Fruit fly (Drosophila melanogaster) whole organism, embryonic: ENCODE data around the gene TRAM.

Source experiments
- B-H1 ChIP-seq: fragments of 200-800 bp; sonication (Bioruptor generic); IDR thresholded peaks from 3 replicates; pipeline ENCODE4 v1.3.6; 2022; ENCODE audit warnings: missing biosample characterization, missing genetic modification characterization
- Bgb ChIP-seq: fragments of 200-800 bp; sonication (Bioruptor generic); IDR thresholded peaks from 2 replicates; pipeline ENCODE4 v1.3.6; 2022; ENCODE audit warnings: missing biosample characterization, missing genetic modification characterization; ENCODE audit not compliant: partially characterized antibody
- Blimp-1 ChIP-seq: fragments of 200-800 bp; sonication (Bioruptor generic); optimal IDR thresholded peaks from 3 replicates; lab custom pipeline; 2018; ENCODE audit warnings: missing biosample characterization, missing genetic modification characterization, mild to moderate bottlenecking, moderate library complexity, missing genetic modification reagents
- CG11093 ChIP-seq: fragments of 200-800 bp; sonication (Bioruptor generic); IDR thresholded peaks from 3 replicates; pipeline ENCODE4 v1.3.6; 2022; ENCODE audit warnings: missing biosample characterization, missing genetic modification characterization
- CG11504 ChIP-seq: fragments of 200-800 bp; sonication (Bioruptor generic); optimal IDR thresholded peaks from 3 replicates; lab custom pipeline; 2019; ENCODE audit warnings: missing biosample characterization, mild to moderate bottlenecking, missing genetic modification characterization, moderate library complexity
- CG11695 ChIP-seq: fragments of 200-800 bp; sonication (Bioruptor generic); IDR thresholded peaks from 3 replicates; pipeline ENCODE4 v1.3.6; 2022; ENCODE audit warnings: missing biosample characterization, missing genetic modification characterization
- CG15269 ChIP-seq: fragments of 200-800 bp; sonication (Bioruptor generic); optimal IDR thresholded peaks from 2 replicates; lab custom pipeline; 2018; ENCODE audit warnings: missing biosample characterization, mild to moderate bottlenecking, missing genetic modification characterization, moderate library complexity
- CG31441 ChIP-seq: fragments of 200-800 bp; sonication (Bioruptor generic); IDR thresholded peaks from 2 replicates; pipeline ENCODE4 v1.3.6; 2022; ENCODE audit warnings: missing biosample characterization, missing genetic modification characterization
- CG34224 ChIP-seq: fragments of 200-800 bp; sonication (Bioruptor generic); IDR thresholded peaks from 3 replicates; pipeline ENCODE4 v1.3.6; 2022; ENCODE audit warnings: missing biosample characterization, missing genetic modification characterization; ENCODE audit not compliant: partially characterized antibody
- CG4282 ChIP-seq: fragments of 200-800 bp; sonication (Bioruptor generic); optimal IDR thresholded peaks from 2 replicates; lab custom pipeline; 2016; ENCODE audit warnings: missing biosample characterization, missing genetic modification characterization
- CG4617 ChIP-seq: fragments of 200-800 bp; sonication (Bioruptor generic); optimal IDR thresholded peaks from 3 replicates; lab custom pipeline; 2016; ENCODE audit warnings: missing biosample characterization, missing genetic modification characterization, borderline replicate concordance
- CG5953 ChIP-seq: fragments of 200-800 bp; sonication (Bioruptor generic); IDR thresholded peaks from 2 replicates; pipeline ENCODE4 v1.3.6; 2022; ENCODE audit warnings: missing biosample characterization, missing genetic modification characterization
- CG7357 ChIP-seq: fragments of 200-800 bp; sonication (Bioruptor generic); IDR thresholded peaks from 3 replicates; pipeline ENCODE4 v1.3.6; 2022; ENCODE audit warnings: missing biosample characterization, missing genetic modification characterization
- CG7963 ChIP-seq: fragments of 200-800 bp; sonication (Bioruptor generic); IDR thresholded peaks from 3 replicates; pipeline ENCODE4 v1.3.6; 2022; ENCODE audit warnings: missing biosample characterization, missing genetic modification characterization; ENCODE audit not compliant: partially characterized antibody
- CG7987 ChIP-seq: fragments of 200-800 bp; sonication (Bioruptor generic); optimal IDR thresholded peaks from 2 replicates; lab custom pipeline; 2018; ENCODE audit warnings: missing biosample characterization, mild to moderate bottlenecking, missing genetic modification characterization, moderate library complexity
- CG8290 ChIP-seq, 3 experiments: fragments of 200-800 bp; sonication (Bioruptor generic); optimal IDR thresholded peaks; 2 replicates each; lab custom pipeline; 2016 to 2019; ENCODE audit warnings: missing biosample characterization in 3 of 3, missing genetic modification characterization in 3 of 3, mild to moderate bottlenecking in 2 of 3, moderate library complexity in 1 of 3
- CG9437 ChIP-seq: fragments of 200-800 bp; sonication (Bioruptor generic); optimal IDR thresholded peaks from 2 replicates; lab custom pipeline; 2018; ENCODE audit warnings: missing biosample characterization, mild to moderate bottlenecking, missing genetic modification characterization
- CG9797 ChIP-seq: fragments of 200-800 bp; sonication (Bioruptor generic); optimal IDR thresholded peaks from 3 replicates; lab custom pipeline; 2018; ENCODE audit warnings: missing biosample characterization, mild to moderate bottlenecking, missing genetic modification characterization
- Chrac-16 ChIP-seq: fragments of 200-800 bp; sonication (Bioruptor generic); optimal IDR thresholded peaks from 3 replicates; lab custom pipeline; 2016; ENCODE audit warnings: missing biosample characterization, missing genetic modification characterization
- D19B ChIP-seq: fragments of 200-800 bp; sonication (Bioruptor generic); optimal IDR thresholded peaks from 2 replicates; lab custom pipeline; 2017; ENCODE audit warnings: missing biosample characterization, mild to moderate bottlenecking, missing genetic modification characterization
- Deaf1 ChIP-seq: fragments of 200-800 bp; optimal IDR thresholded peaks from 3 replicates; lab custom pipeline; 2019; ENCODE audit warnings: missing biosample characterization, mild to moderate bottlenecking, missing genetic modification characterization, moderate library complexity
- Fer1 ChIP-seq: fragments of 200-800 bp; sonication (Bioruptor generic); optimal IDR thresholded peaks from 2 replicates; lab custom pipeline; 2017; ENCODE audit warnings: missing biosample characterization, mild to moderate bottlenecking, missing genetic modification characterization
- HHEX ChIP-seq: fragments of 200-800 bp; sonication (Bioruptor generic); optimal IDR thresholded peaks from 3 replicates; lab custom pipeline; 2017; ENCODE audit warnings: missing biosample characterization, mild to moderate bottlenecking, missing genetic modification characterization, missing genetic modification reagents
- HLH4C ChIP-seq: fragments of 200-800 bp; sonication (Bioruptor generic); IDR thresholded peaks from 3 replicates; pipeline ENCODE4 v1.3.6; 2022; ENCODE audit warnings: missing biosample characterization, missing genetic modification characterization; ENCODE audit not compliant: partially characterized antibody
- Hsf ChIP-seq: fragments of 200-800 bp; sonication (Bioruptor generic); optimal IDR thresholded peaks from 3 replicates; lab custom pipeline; 2016; ENCODE audit warnings: missing biosample characterization, missing genetic modification characterization
- NFAT ChIP-seq: fragments of 200-800 bp; sonication (Bioruptor generic); IDR thresholded peaks from 2 replicates; pipeline ENCODE4 v1.3.6; 2022; ENCODE audit warnings: missing biosample characterization, missing genetic modification characterization
- Nf-YA ChIP-seq: fragments of 200-800 bp; sonication (Bioruptor generic); IDR thresholded peaks from 2 replicates; pipeline ENCODE4 v1.3.6; 2022; ENCODE audit warnings: missing biosample characterization, missing genetic modification characterization
- Opbp ChIP-seq: fragments of 200-800 bp; sonication (Bioruptor generic); IDR thresholded peaks from 3 replicates; pipeline ENCODE4 v1.3.6; 2022; ENCODE audit warnings: missing biosample characterization, missing genetic modification characterization; ENCODE audit not compliant: partially characterized antibody
- Optix ChIP-seq: fragments of 200-800 bp; sonication (Bioruptor generic); IDR thresholded peaks from 3 replicates; pipeline ENCODE4 v1.3.6; 2022; ENCODE audit warnings: missing biosample characterization, missing genetic modification characterization
- Poxn ChIP-seq: fragments of 200-800 bp; sonication (Bioruptor generic); IDR thresholded peaks from 2 replicates; pipeline ENCODE4 v1.3.6; 2022; ENCODE audit warnings: missing biosample characterization, missing genetic modification characterization
- Trl ChIP-seq, 3 experiments: fragments of >200 bp in 2 of 3; fragments of 200-800 bp in 1 of 3; sonication (Bioruptor generic) in 1 of 3; optimal IDR thresholded peaks; 2 replicates in 1 of 3; 3 replicates in 2 of 3; lab custom pipeline; 2016 to 2017; ENCODE audit warnings: missing biosample characterization in 1 of 3, missing genetic modification characterization in 1 of 3
- ato ChIP-seq: fragments of 200-800 bp; sonication (Bioruptor generic); IDR thresholded peaks from 2 replicates; pipeline ENCODE4 v1.3.6; 2022; ENCODE audit warnings: missing biosample characterization, missing genetic modification characterization; ENCODE audit not compliant: partially characterized antibody
- bcd ChIP-seq: fragments of 200-800 bp; sonication (Bioruptor generic); optimal IDR thresholded peaks from 2 replicates; lab custom pipeline; 2017; ENCODE audit warnings: missing biosample characterization, mild to moderate bottlenecking, missing genetic modification characterization
- bsh ChIP-seq, 2 experiments: fragments of 200-800 bp; sonication (Bioruptor generic); optimal IDR thresholded peaks; 2 replicates each; lab custom pipeline; 2017 to 2018; ENCODE audit warnings: mild to moderate bottlenecking in 2 of 2, missing biosample characterization in 2 of 2, missing genetic modification characterization in 2 of 2, moderate library complexity in 1 of 2
- crc ChIP-seq: fragments of 200-800 bp; sonication (Bioruptor generic); optimal IDR thresholded peaks from 2 replicates; lab custom pipeline; 2016; ENCODE audit warnings: missing biosample characterization, missing genetic modification characterization
- cwo ChIP-seq: fragments of 200-800 bp; sonication (Bioruptor generic); optimal IDR thresholded peaks from 3 replicates; lab custom pipeline; 2017; ENCODE audit warnings: missing biosample characterization, missing genetic modification characterization, mild to moderate bottlenecking, moderate library complexity, missing genetic modification reagents
- dmrt99B ChIP-seq: fragments of 200-800 bp; sonication (Bioruptor generic); optimal IDR thresholded peaks from 2 replicates; lab custom pipeline; 2018; ENCODE audit warnings: missing biosample characterization, mild to moderate bottlenecking, missing genetic modification characterization, moderate library complexity
- dpn ChIP-seq, 2 experiments: fragments of 200-800 bp; sonication (Bioruptor generic); optimal IDR thresholded peaks; 3 replicates each; lab custom pipeline; 2016; ENCODE audit warnings: missing biosample characterization in 2 of 2, missing genetic modification characterization in 2 of 2
- emc ChIP-seq: fragments of 200-800 bp; sonication (Bioruptor generic); optimal IDR thresholded peaks from 2 replicates; lab custom pipeline; 2016; ENCODE audit warnings: missing biosample characterization, missing genetic modification characterization
- ewg ChIP-seq: fragments of 200-800 bp; sonication (Bioruptor generic); optimal IDR thresholded peaks from 3 replicates; lab custom pipeline; 2017; ENCODE audit warnings: mild to moderate bottlenecking, missing biosample characterization, missing genetic modification reagents, missing genetic modification characterization
- prd ChIP-seq, 3 experiments: fragments of >200 bp in 2 of 3; fragments of 200-800 bp in 1 of 3; sonication (Bioruptor generic) in 1 of 3; optimal IDR thresholded peaks in 2 of 3; IDR thresholded peaks in 1 of 3; 2 replicates in 2 of 3; 3 replicates in 1 of 3; pipeline versions ENCODE4 v1.3.6 to Lab custom; 2017 to 2022; ENCODE audit warnings: missing biosample characterization in 1 of 3, missing genetic modification characterization in 1 of 3
- psq ChIP-seq: fragments of 200-800 bp; sonication (Bioruptor generic); optimal IDR thresholded peaks from 2 replicates; lab custom pipeline; 2017; ENCODE audit warnings: missing biosample characterization, missing genetic modification characterization
- rib ChIP-seq: fragments of 200-800 bp; sonication (Bioruptor generic); IDR thresholded peaks from 2 replicates; pipeline ENCODE4 v1.3.6; 2022; ENCODE audit warnings: missing biosample characterization, missing genetic modification characterization
- so ChIP-seq: fragments of 200-800 bp; sonication (Bioruptor generic); IDR thresholded peaks from 3 replicates; pipeline ENCODE4 v1.3.6; 2022; ENCODE audit warnings: missing biosample characterization, missing genetic modification characterization
- zen2 ChIP-seq: fragments of 200-800 bp; sonication (Bioruptor generic); IDR thresholded peaks from 3 replicates; pipeline ENCODE4 v1.3.6; 2022; ENCODE audit warnings: missing biosample characterization, missing genetic modification characterization; ENCODE audit not compliant: partially characterized antibody
- zf30C ChIP-seq: fragments of 200-800 bp; sonication (Bioruptor generic); optimal IDR thresholded peaks from 3 replicates; lab custom pipeline; 2018; ENCODE audit warnings: missing biosample characterization, mild to moderate bottlenecking, missing genetic modification characterization

TRAM gene

DNA sequence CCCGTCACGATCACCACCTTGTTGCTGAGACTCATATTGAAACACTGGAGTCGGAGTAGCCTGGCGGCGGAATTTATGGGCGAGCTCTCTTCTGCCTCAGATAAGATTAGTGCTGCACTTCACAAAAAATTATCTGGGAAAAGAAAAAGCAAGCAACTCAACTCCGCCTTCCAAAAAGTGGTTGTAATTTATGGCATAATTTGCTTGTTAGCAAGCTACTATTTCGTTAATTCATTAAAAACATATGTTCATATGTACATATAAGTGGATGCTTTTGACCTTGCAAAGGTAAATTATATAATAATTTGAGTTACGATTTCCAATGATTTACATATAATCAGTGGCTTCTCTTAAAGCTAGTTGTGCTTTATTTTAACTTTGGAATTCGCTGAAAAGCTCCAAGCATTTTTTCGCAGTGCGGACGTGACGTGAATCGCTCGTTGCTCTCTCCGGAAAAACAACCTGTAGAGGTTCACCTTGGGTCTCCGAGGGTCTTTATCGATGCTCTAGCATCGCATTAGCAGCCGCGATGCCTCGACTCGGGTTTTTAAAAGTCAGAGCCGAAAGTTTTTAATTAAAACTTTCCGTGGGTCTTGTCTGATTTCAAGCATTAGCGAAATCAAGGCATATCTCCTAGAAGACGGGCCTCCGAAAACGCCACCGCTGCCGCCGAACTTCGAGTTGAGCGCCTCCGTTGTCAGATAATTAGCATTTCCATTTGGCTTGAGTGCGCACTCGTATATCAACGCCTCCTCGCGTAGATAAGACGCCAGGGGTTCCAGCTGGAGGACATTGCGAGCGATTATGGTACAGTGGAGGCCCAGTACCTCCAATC lies 12.6 kb downstream of the TRAM start, which contains the start of gene CG3699:
Gene CG3699 (minus strand): TSS at position 51 of the 835 bp plus-strand sequence.
- TF ChIP-seq so (GFP tag; lab: Robert Waterston, UW) (no peak), bsh (GFP tag; optimal IDR thresholded peaks at IDR 0.05; lab: Kevin White, UChicago) (no peak), psq (GFP tag; lab: Kevin White, UChicago) (no peak), crc (no peak), CG7987 (GFP tag; lab: Kevin White, UChicago) (no peak), Deaf1 (peak; percentile 51), zen2 (GFP tag; lab: Robert Waterston, UW) (no peak), Opbp (no peak), dmrt99B (tag; lab: Kevin White, UChicago) (peak; percentile 45), CG9437 (GFP tag; lab: Kevin White, UChicago) (peak; percentile 35), D19B (GFP tag; lab: Kevin White, UChicago) (peak; percentile 12), CG11695 (peak; percentile 44; the same call in 1 of the 3 replicates), CG11093 (GFP tag; lab: Robert Waterston, UW) (no peak), cwo (GFP tag; lab: Kevin White, UChicago) (peak; percentile 64), Nf-YA (GFP tag; lab: Robert Waterston, UW) (no peak), ewg (no peak), CG5953 (no peak), CG31441 (GFP tag; lab: Robert Waterston, UW) (0 out of 2 replicates have a peak, but pooled peaks have one; percentile 15), rib (GFP tag; lab: Robert Waterston, UW) (0 out of 2 replicates have a peak, but pooled peaks have one; percentile 25), Blimp-1 (peak; percentile 26), prd (optimal IDR thresholded peaks at IDR 0.05; lab: Kevin White, UChicago) (no peak), prd (GFP tag; IDR thresholded peaks at IDR 0.05; lab: Robert Waterston, UW) (0 out of 3 replicates have a peak, but pooled peaks have one; percentile 33), CG4282 (GFP tag; lab: Kevin White, UChicago) (no peak), Hsf (GFP tag; lab: Kevin White, UChicago) (peak; percentile 30), CG7963 (no peak), dpn (GFP tag; optimal IDR thresholded peaks at IDR 0.05; lab: Kevin White, UChicago) (peak; percentile 30 to 33), NFAT (GFP tag; lab: Robert Waterston, UW) (no peak), Optix (GFP tag; lab: Robert Waterston, UW) (no peak), Poxn (GFP tag; lab: Robert Waterston, UW) (no peak), B-H1 (GFP tag; lab: Robert Waterston, UW) (no peak), CG7357 (GFP tag; lab: Robert Waterston, UW) (no peak), emc (GFP tag; lab: Kevin White, UChicago) (no peak), CG11504 (peak; percentile 66), Bgb (GFP tag; lab: Robert Waterston, UW) (no peak), zf30C (GFP tag; lab: Kevin White, UChicago) (peak; percentile 41), Trl (optimal IDR thresholded peaks at IDR 0.05; lab: Kevin White, UChicago) (peak in 1 of 2 experiments; percentile 0), Trl (GFP tag; optimal IDR thresholded peaks at IDR 0.05; lab: Kevin White, UChicago) (no peak), Chrac-16 (GFP tag; lab: Kevin White, UChicago) (no peak), HLH4C (GFP tag; lab: Robert Waterston, UW) (no peak), bcd (GFP tag; lab: Kevin White, UChicago) (peak; percentile 30), CG4617 (GFP tag; lab: Kevin White, UChicago) (no peak), CG34224 (GFP tag; lab: Robert Waterston, UW) (no peak), CG9797 (GFP tag; lab: Kevin White, UChicago) (no peak), CG15269 (tag; lab: Kevin White, UChicago) (peak; percentile 67), HHEX (GFP tag; lab: Kevin White, UChicago) (peak; percentile 25), ato (no peak), Fer1 (GFP tag; lab: Kevin White, UChicago) (peak; percentile 52), CG8290 (GFP tag; optimal IDR thresholded peaks at IDR 0.05; lab: Kevin White, UChicago) (no peak), CG8290 (tag; optimal IDR thresholded peaks at IDR 0.05; lab: Kevin White, UChicago) (no peak)
